Worm (Caenorhabditis elegans): ENCODE data around the gene col-140.

Gene col-140

ce11 chrV:5832799-5833198, 3.8 kb downstream of the col-140 start:
- TF ChIP-seq ceh-34 (tag; optimal IDR thresholded peaks at IDR 0.05) = no peak
- TF ChIP-seq ama-1 (optimal IDR thresholded peaks at IDR 0.05) = peak; percentile 51

- no peak for TF ChIP-seq ets-4 (tag; optimal IDR thresholded peaks at IDR 0.05)
- no peak for TF ChIP-seq tbx-2 (tag; optimal IDR thresholded peaks at IDR 0.05)
- TF ChIP-seq dve-1 (tag; optimal IDR thresholded peaks at IDR 0.05) = no peak
- no peak for TF ChIP-seq ceh-19 (GFP tag; optimal IDR thresholded peaks at IDR 0.05)
- no peak for TF ChIP-seq unc-3 (GFP tag; conservative IDR thresholded peaks at IDR 0.05)
- TF ChIP-seq unc-3 (tag; optimal IDR thresholded peaks at IDR 0.05) = no peak
- TF ChIP-seq fkh-6 (tag; optimal IDR thresholded peaks at IDR 0.05) = no peak
- no peak for TF ChIP-seq zip-5 (tag; optimal IDR thresholded peaks at IDR 0.05)
- no peak for TF ChIP-seq ceh-34 (tag; optimal IDR thresholded peaks at IDR 0.05)
- no peak for TF ChIP-seq hlh-30 (tag; optimal IDR thresholded peaks at IDR 0.05; ENCODE audit: insufficient read depth)
- TF ChIP-seq K09A11.1 (tag; optimal IDR thresholded peaks at IDR 0.05; ENCODE audit: insufficient read depth) = no peak
- TF ChIP-seq hlh-6 (tag; optimal IDR thresholded peaks at IDR 0.05) = no peak
- no peak for TF ChIP-seq hlh-13 (GFP tag; optimal IDR thresholded peaks at IDR 0.05)
- TF ChIP-seq tbx-7 (tag; optimal IDR thresholded peaks at IDR 0.05) = no peak
- TF ChIP-seq T23F11.4 (GFP tag; optimal IDR thresholded peaks at IDR 0.05) = no peak
- no peak for TF ChIP-seq che-1 (tag; optimal IDR thresholded peaks at IDR 0.05)
- no peak for TF ChIP-seq elt-4 (tag; optimal IDR thresholded peaks at IDR 0.05)
- no peak for TF ChIP-seq unc-86 (tag; optimal IDR thresholded peaks at IDR 0.05)
- TF ChIP-seq pqm-1 (tag; optimal IDR thresholded peaks at IDR 0.05) = no peak
- TF ChIP-seq ztf-16 (tag; optimal IDR thresholded peaks at IDR 0.05) = no peak
- TF ChIP-seq sdc-2 (tag; optimal IDR thresholded peaks at IDR 0.05) = no peak
Observed at ce11 chrV:5831253-5831652, 5.4 kb downstream of the col-140 start.

- TF ChIP-seq F13H6.1 (tag; optimal IDR thresholded peaks at IDR 0.05) (no peak), eyg-1 (tag; optimal IDR thresholded peaks at IDR 0.05) (no peak), ceh-14 (tag; optimal IDR thresholded peaks at IDR 0.05) (no peak), ceh-30 (tag; optimal IDR thresholded peaks at IDR 0.05) (no peak), pha-2 (tag; optimal IDR thresholded peaks at IDR 0.05) (no peak), T23F11.4 (GFP tag; optimal IDR thresholded peaks at IDR 0.05) (no peak), pros-1 (tag; optimal IDR thresholded peaks at IDR 0.05) (no peak), sox-4 (tag; optimal IDR thresholded peaks at IDR 0.05) (no peak), che-1 (tag; optimal IDR thresholded peaks at IDR 0.05) (no peak), hlh-13 (GFP tag; optimal IDR thresholded peaks at IDR 0.05) (no peak), C38D4.7 (GFP tag; optimal IDR thresholded peaks at IDR 0.05) (no peak), fkh-10 (GFP tag; optimal IDR thresholded peaks at IDR 0.05) (no peak), ahr-1 (tag; optimal IDR thresholded peaks at IDR 0.05) (no peak), lin-11 (tag; optimal IDR thresholded peaks at IDR 0.05) (no peak), Y22D7AL.16 (tag; optimal IDR thresholded peaks at IDR 0.05) (no peak), pqm-1 (tag; optimal IDR thresholded peaks at IDR 0.05) (no peak), tbx-2 (tag; optimal IDR thresholded peaks at IDR 0.05) (no peak), elt-2 (tag; optimal IDR thresholded peaks at IDR 0.05) (no peak)
Observed at ce11 chrV:5826592-5826991, 10.0 kb downstream of the col-140 start, which contains the start of gene let-418. Gene let-418 (plus strand): TSS chrV:5826833.

- TF ChIP-seq fax-1 (tag; optimal IDR thresholded peaks at IDR 0.05) (no peak), ceh-31 (tag; optimal IDR thresholded peaks at IDR 0.05) (no peak), pqm-1 (tag; optimal IDR thresholded peaks at IDR 0.05) (no peak), tbx-2 (tag; optimal IDR thresholded peaks at IDR 0.05) (no peak), F13H6.1 (tag; optimal IDR thresholded peaks at IDR 0.05) (no peak), ahr-1 (tag; optimal IDR thresholded peaks at IDR 0.05) (no peak), ceh-6 (GFP tag; optimal IDR thresholded peaks at IDR 0.05) (no peak), odd-2 (tag; optimal IDR thresholded peaks at IDR 0.05) (no peak), nfya-1 (tag; optimal IDR thresholded peaks at IDR 0.05) (no peak), rnt-1 (tag; optimal IDR thresholded peaks at IDR 0.05) (no peak), C08G9.2 (tag; optimal IDR thresholded peaks at IDR 0.05) (no peak), ceh-45 (GFP tag; IDR thresholded peaks at IDR 0.05) (no peak), ets-4 (tag; optimal IDR thresholded peaks at IDR 0.05) (no peak), ceh-2 (tag; optimal IDR thresholded peaks at IDR 0.05) (no peak), elt-2 (tag; optimal IDR thresholded peaks at IDR 0.05) (no peak), fkh-6 (tag; optimal IDR thresholded peaks at IDR 0.05) (no peak), ceh-24 (tag; optimal IDR thresholded peaks at IDR 0.05) (no peak), pag-3 (tag; optimal IDR thresholded peaks at IDR 0.05; ENCODE audit: borderline replicate concordance) (no peak)
Observed at ce11 chrV:5825478-5825877, 11.2 kb downstream of the col-140 start.

All from whole organism, late embryonic.